Fruit fly (Drosophila melanogaster): Measurements from ENCODE around the gene Mcm7.

Gene Mcm7

DNA sequence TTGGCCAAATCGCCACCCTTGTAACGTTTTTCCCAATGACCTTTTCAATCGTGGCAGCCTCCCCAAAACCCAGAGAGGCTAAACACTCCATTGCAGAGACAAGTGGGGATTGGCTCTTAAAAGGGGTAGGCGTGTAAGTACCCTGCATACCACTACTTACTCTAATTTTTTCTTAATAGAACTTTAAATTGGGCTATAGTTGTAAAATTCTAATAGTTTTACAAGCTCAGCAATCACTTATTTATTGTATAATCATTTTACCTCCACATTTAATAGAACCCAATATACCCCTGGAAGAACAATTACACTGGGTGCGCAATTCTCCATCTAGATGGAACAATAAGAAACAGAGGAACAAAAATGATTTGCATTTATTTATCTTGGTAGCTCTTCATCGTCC is 49.6 kb upstream of the Mcm7 start (continued):
- TF ChIP-seq odd (GFP tag; optimal IDR thresholded peaks at IDR 0.05) (peak; percentile 12), Dip2 (GFP tag; IDR thresholded peaks at IDR 0.05) (no peak), Antp (GFP tag; optimal IDR thresholded peaks at IDR 0.05) (peak; percentile 62), CG11504 (tag; optimal IDR thresholded peaks at IDR 0.05) (peak; percentile 87), chif (GFP tag; optimal IDR thresholded peaks at IDR 0.05) (peak; percentile 54 to 74), tup (GFP tag; optimal IDR thresholded peaks at IDR 0.05) (no peak), D19B (GFP tag; optimal IDR thresholded peaks at IDR 0.05) (peak; percentile 94), BEAF-32 (GFP tag; optimal IDR thresholded peaks at IDR 0.05) (no peak), CG10979 (tag; optimal IDR thresholded peaks at IDR 0.05) (peak; percentile 79), klu (GFP tag; IDR thresholded peaks at IDR 0.05) (0 out of 2 replicates have a peak, but pooled peaks have one; percentile 51), CG7987 (GFP tag; optimal IDR thresholded peaks at IDR 0.05) (peak; percentile 24), Xbp1 (GFP tag; optimal IDR thresholded peaks at IDR 0.05) (peak; percentile 75), Sox102F (GFP tag; optimal IDR thresholded peaks at IDR 0.05) (peak; percentile 78), CG11723 (GFP tag; optimal IDR thresholded peaks at IDR 0.05) (peak; percentile 46), CG34422 (GFP tag; IDR thresholded peaks at IDR 0.05) (peak; percentile 69; the same call in 1 of the 3 replicates), zen (tag; optimal IDR thresholded peaks at IDR 0.05) (peak; percentile 65), CG13624 (GFP tag; optimal IDR thresholded peaks at IDR 0.05) (peak; percentile 48), ranshi (GFP tag; IDR thresholded peaks at IDR 0.05) (peak; percentile 77), lilli (GFP tag; optimal IDR thresholded peaks at IDR 0.05) (peak; percentile 76), CG9215 (GFP tag; IDR thresholded peaks at IDR 0.05) (peak; percentile 49; the same call in 1 of the 2 replicates), Lpt (GFP tag; optimal IDR thresholded peaks at IDR 0.05) (no peak), fd102C (GFP tag; optimal IDR thresholded peaks at IDR 0.05) (no peak), CG31224 (GFP tag; IDR thresholded peaks at IDR 0.05) (peak; percentile 67), CG12071 (GFP tag; optimal IDR thresholded peaks at IDR 0.05) (peak; percentile 71), CG6854 (GFP tag; optimal IDR thresholded peaks at IDR 0.05) (peak; percentile 43), h (optimal IDR thresholded peaks at IDR 0.05) (no peak), repo (GFP tag; optimal IDR thresholded peaks at IDR 0.05) (peak; percentile 26), CG1647 (GFP tag; optimal IDR thresholded peaks at IDR 0.05) (peak; percentile 35), shn (GFP tag; optimal IDR thresholded peaks at IDR 0.05) (no peak), salm (tag; optimal IDR thresholded peaks at IDR 0.05) (peak; percentile 57), Ravus (GFP tag; IDR thresholded peaks at IDR 0.05) (0 out of 2 replicates have a peak, but pooled peaks have one; percentile 18), CG6654 (GFP tag; optimal IDR thresholded peaks at IDR 0.05) (peak; percentile 8), D (optimal IDR thresholded peaks at IDR 0.05) (no peak), D (GFP tag; optimal IDR thresholded peaks at IDR 0.05) (peak; percentile 71), CG17328 (GFP tag; IDR thresholded peaks at IDR 0.05) (peak; percentile 80), Rfx (GFP tag; IDR thresholded peaks at IDR 0.05) (peak; percentile 79), CG10321 (GFP tag; IDR thresholded peaks at IDR 0.05) (peak; percentile 43; the same call in 1 of the 2 replicates), gem (tag; optimal IDR thresholded peaks at IDR 0.05) (peak; percentile 87), schlank (tag; optimal IDR thresholded peaks at IDR 0.05) (no peak), bcd (GFP tag; optimal IDR thresholded peaks at IDR 0.05) (peak; percentile 70), Sry-δ (GFP tag; optimal IDR thresholded peaks at IDR 0.05) (peak; percentile 20), NK7.1 (GFP tag; optimal IDR thresholded peaks at IDR 0.05) (peak; percentile 25), Hsf (GFP tag; optimal IDR thresholded peaks at IDR 0.05) (peak; percentile 72), Side (GFP tag; optimal IDR thresholded peaks at IDR 0.05) (peak; percentile 62), seq (GFP tag; IDR thresholded peaks at IDR 0.05) (peak; percentile 78), CG12769 (tag; optimal IDR thresholded peaks at IDR 0.05) (peak; percentile 88), Awh (GFP tag; IDR thresholded peaks at IDR 0.05) (peak; percentile 78), nom (GFP tag; optimal IDR thresholded peaks at IDR 0.05) (no peak), bowl (GFP tag; IDR thresholded peaks at IDR 0.05) (peak; percentile 27; the same call in 1 of the 2 replicates), ATbp (GFP tag; optimal IDR thresholded peaks at IDR 0.05) (peak; percentile 71), Dip3 (GFP tag; optimal IDR thresholded peaks at IDR 0.05) (peak; percentile 34), CG12659 (GFP tag; optimal IDR thresholded peaks at IDR 0.05) (peak; percentile 77)
